Worm (Caenorhabditis elegans) whole organism, L4 larva: ENCODE data around the gene Y54G11A.9.
"Not testable (repeated sequence)": the region's sequence is repeated elsewhere in the genome, so short reads cannot be mapped to it uniquely, and the experiment has no call there.

Experiments used
- fos-1 ChIP-seq: fragments of 150-350 bp; optimal IDR thresholded peaks from 2 replicates; lab custom pipeline; 2014; ENCODE audit warnings: missing biosample characterization, missing genetic modification characterization
- mdt-29 ChIP-seq: fragments of 200-800 bp; sonication (Bioruptor generic); IDR thresholded peaks from 2 replicates; pipeline ENCODE4 v1.3.6; 2022; ENCODE audit warnings: missing genetic modification reagents, missing genetic modification characterization, missing compliant biosample characterization
- sdz-12 ChIP-seq: fragments of 200-800 bp; sonication (Bioruptor generic); optimal IDR thresholded peaks from 2 replicates; lab custom pipeline; 2018; ENCODE audit warnings: mild to moderate bottlenecking, missing genetic modification characterization, missing compliant biosample characterization
- vab-7 ChIP-seq: fragments of 200-800 bp; sonication (Bioruptor generic); IDR thresholded peaks from 2 replicates; pipeline ENCODE4 v1.3.6; 2022; ENCODE audit warnings: missing genetic modification reagents, missing genetic modification characterization, missing compliant biosample characterization

- not testable (repeated sequence) for TF ChIP-seq fos-1; vab-7; sdz-12 (GFP tag; lab: Kevin White, UChicago); mdt-29
These were observed 49.2 kb downstream of the Y54G11A.9 start, which contains the start of gene Y54G11A.7 for ce11 chrII:14297050-14297449.
